Fruit fly (Drosophila melanogaster) whole organism, wandering third instar larva: ENCODE data around the gene Irbp.

Source experiments
- Abd-B ChIP-seq: fragments of >200 bp; optimal IDR thresholded peaks from 2 replicates; lab custom pipeline; 2017; ENCODE audit warnings: missing biosample characterization, missing genetic modification characterization
- CG32264 ChIP-seq: fragments of 200-800 bp; sonication (Bioruptor generic); optimal IDR thresholded peaks from 2 replicates; lab custom pipeline; 2016; ENCODE audit warnings: missing biosample characterization, missing genetic modification characterization
- CG9705 ChIP-seq: fragments of 200-800 bp; sonication (Bioruptor generic); optimal IDR thresholded peaks from 2 replicates; lab custom pipeline; 2018; ENCODE audit warnings: missing biosample characterization, mild to moderate bottlenecking, missing genetic modification characterization
- CrebA ChIP-seq: fragments of 200-800 bp; sonication (Bioruptor generic); optimal IDR thresholded peaks from 2 replicates; lab custom pipeline; 2016; ENCODE audit warnings: missing biosample characterization, mild to moderate bottlenecking, missing genetic modification characterization, borderline replicate concordance
- Dfd ChIP-seq: fragments of >200 bp; optimal IDR thresholded peaks from 2 replicates; lab custom pipeline; 2017; ENCODE audit warnings: missing biosample characterization, missing genetic modification characterization
- Dif ChIP-seq: fragments of 200-275, 200-300 bp; sonication (Bioruptor generic); optimal IDR thresholded peaks from 2 replicates; lab custom pipeline; 2018; ENCODE audit warnings: missing biosample characterization, missing genetic modification characterization; ENCODE audit not compliant: partially characterized antibody
- GATAd ChIP-seq: sonication (Bioruptor generic); optimal IDR thresholded peaks from 2 replicates; lab custom pipeline; 2016; ENCODE audit warnings: missing biosample characterization, missing genetic modification characterization
- HLH106 ChIP-seq: fragments of 200-800 bp; optimal IDR thresholded peaks from 3 replicates; lab custom pipeline; 2019; ENCODE audit warnings: missing biosample characterization, mild to moderate bottlenecking, missing genetic modification characterization, moderate library complexity
- Hnf4 ChIP-seq: fragments of 200-800 bp; sonication (Bioruptor generic); optimal IDR thresholded peaks from 2 replicates; lab custom pipeline; 2016; ENCODE audit warnings: missing biosample characterization, mild to moderate bottlenecking, missing genetic modification characterization
- Hr78 ChIP-seq: fragments of >200 bp; optimal IDR thresholded peaks from 2 replicates; lab custom pipeline; 2017; ENCODE audit warnings: missing biosample characterization, missing genetic modification characterization
- Hr83 ChIP-seq: fragments of 200-300 bp; sonication (Bioruptor generic); optimal IDR thresholded peaks from 2 replicates; lab custom pipeline; 2016; ENCODE audit warnings: missing biosample characterization, mild to moderate bottlenecking, missing genetic modification characterization, moderate library complexity; ENCODE audit not compliant: poor library complexity, severe bottlenecking
- Jra ChIP-seq: sonication (Bioruptor generic); optimal IDR thresholded peaks from 2 replicates; lab custom pipeline; 2016; ENCODE audit warnings: missing biosample characterization, missing genetic modification characterization
- Mio ChIP-seq: sonication (Bioruptor generic); optimal IDR thresholded peaks from 2 replicates; lab custom pipeline; 2016; ENCODE audit warnings: missing biosample characterization, missing genetic modification characterization
- Myc ChIP-seq: fragments of >200 bp; optimal IDR thresholded peaks from 2 replicates; lab custom pipeline; 2017
- N ChIP-seq: fragments of >200 bp; optimal IDR thresholded peaks from 2 replicates; lab custom pipeline; 2018; ENCODE audit warnings: missing biosample characterization, missing external identifiers, missing genetic modification characterization
- OdsH ChIP-seq: fragments of 200-800 bp; sonication (Bioruptor generic); optimal IDR thresholded peaks from 2 replicates; lab custom pipeline; 2016; ENCODE audit warnings: missing biosample characterization, mild to moderate bottlenecking, missing genetic modification characterization
- Rel ChIP-seq, 2 experiments: fragments of 200-800 bp; sonication (Bioruptor generic) in 1 of 2; optimal IDR thresholded peaks; 2 replicates in 1 of 2; 3 replicates in 1 of 2; lab custom pipeline; 2016 to 2019; ENCODE audit warnings: mild to moderate bottlenecking in 2 of 2, missing biosample characterization in 2 of 2, missing genetic modification characterization in 2 of 2, moderate library complexity in 1 of 2
- Sp1 ChIP-seq: fragments of 200-800 bp; sonication (Bioruptor generic); optimal IDR thresholded peaks from 3 replicates; lab custom pipeline; 2019; ENCODE audit warnings: missing biosample characterization, mild to moderate bottlenecking, missing genetic modification characterization, moderate library complexity
- Vsx2 ChIP-seq: fragments of 200-300, 225-300 bp; sonication (Bioruptor generic); optimal IDR thresholded peaks from 2 replicates; lab custom pipeline; 2018; ENCODE audit warnings: missing biosample characterization, missing genetic modification characterization; ENCODE audit not compliant: partially characterized antibody
- br ChIP-seq: fragments of 200-800 bp; sonication (Bioruptor generic); optimal IDR thresholded peaks from 2 replicates; lab custom pipeline; 2016; ENCODE audit warnings: missing biosample characterization, missing genetic modification characterization
- brk ChIP-seq: fragments of 200-800 bp; sonication (Bioruptor generic); optimal IDR thresholded peaks from 2 replicates; lab custom pipeline; 2016; ENCODE audit warnings: missing biosample characterization, mild to moderate bottlenecking, missing genetic modification characterization
- dl ChIP-seq, 2 experiments: fragments of 175-275, 200-275 bp in 1 of 2; fragments of 200-275 bp in 1 of 2; sonication (Bioruptor generic); optimal IDR thresholded peaks; lab custom pipeline; 2018; ENCODE audit warnings: mild to moderate bottlenecking in 2 of 2, missing biosample characterization in 2 of 2, missing genetic modification characterization in 2 of 2, moderate library complexity in 2 of 2; ENCODE audit not compliant: partially characterized antibody in 2 of 2, insufficient read depth in 1 of 2
- dmrt93B ChIP-seq: fragments of 200-800 bp; sonication (Bioruptor generic); optimal IDR thresholded peaks from 2 replicates; lab custom pipeline; 2018; ENCODE audit warnings: missing biosample characterization, mild to moderate bottlenecking, missing genetic modification characterization
- dsf ChIP-seq: sonication (Bioruptor generic); optimal IDR thresholded peaks from 2 replicates; lab custom pipeline; 2016; ENCODE audit warnings: missing biosample characterization, missing genetic modification characterization, borderline replicate concordance
- ey ChIP-seq: fragments of 200-800 bp; sonication (Bioruptor generic); optimal IDR thresholded peaks from 2 replicates; lab custom pipeline; 2016; ENCODE audit warnings: missing biosample characterization, missing genetic modification characterization
- foxo ChIP-seq, 2 experiments: fragments of 200-800 bp; sonication (Bioruptor generic); optimal IDR thresholded peaks; 2 replicates in 1 of 2; 3 replicates in 1 of 2; lab custom pipeline; 2016 to 2017; ENCODE audit warnings: missing biosample characterization in 2 of 2, missing genetic modification characterization in 2 of 2
- fru ChIP-seq: fragments of 200-800 bp; sonication (Bioruptor generic); optimal IDR thresholded peaks from 3 replicates; lab custom pipeline; 2016; ENCODE audit warnings: missing biosample characterization, mild to moderate bottlenecking, missing genetic modification characterization
- h ChIP-seq: fragments of 200-800 bp; sonication (Bioruptor generic); optimal IDR thresholded peaks from 3 replicates; lab custom pipeline; 2016; ENCODE audit warnings: missing biosample characterization, mild to moderate bottlenecking, missing genetic modification characterization
- jim ChIP-seq: fragments of 175-275, 200-325 bp; sonication (Bioruptor generic); optimal IDR thresholded peaks from 2 replicates; lab custom pipeline; 2016; ENCODE audit warnings: missing biosample characterization, mild to moderate bottlenecking, missing genetic modification characterization
- lola ChIP-seq: fragments of >200 bp; optimal IDR thresholded peaks from 2 replicates; lab custom pipeline; 2017; ENCODE audit warnings: missing biosample characterization, missing genetic modification characterization
- pan ChIP-seq: fragments of >200 bp; optimal IDR thresholded peaks from 2 replicates; lab custom pipeline; 2017
- psq ChIP-seq: fragments of 200-800 bp; sonication (Bioruptor generic); optimal IDR thresholded peaks from 3 replicates; lab custom pipeline; 2017; ENCODE audit warnings: missing biosample characterization, mild to moderate bottlenecking, missing genetic modification characterization, moderate library complexity
- rgr ChIP-seq: fragments of 200-800 bp; sonication (Bioruptor generic); optimal IDR thresholded peaks from 3 replicates; lab custom pipeline; 2016; ENCODE audit warnings: missing biosample characterization, mild to moderate bottlenecking, missing genetic modification characterization
- sage ChIP-seq: fragments of 200-800 bp; sonication (Bioruptor generic); optimal IDR thresholded peaks from 2 replicates; lab custom pipeline; 2016; ENCODE audit warnings: missing biosample characterization, mild to moderate bottlenecking, missing genetic modification characterization
- sv ChIP-seq: fragments of 200-800 bp; sonication (Bioruptor generic); optimal IDR thresholded peaks from 3 replicates; lab custom pipeline; 2016; ENCODE audit warnings: missing biosample characterization, missing genetic modification characterization
- tai ChIP-seq: sonication (Bioruptor generic); optimal IDR thresholded peaks from 2 replicates; lab custom pipeline; 2016; ENCODE audit warnings: missing biosample characterization, missing genetic modification characterization
- usp ChIP-seq: fragments of >200 bp; optimal IDR thresholded peaks from 2 replicates; lab custom pipeline; 2017; ENCODE audit warnings: missing biosample characterization, missing genetic modification characterization
- woc ChIP-seq: sonication (Bioruptor generic); optimal IDR thresholded peaks from 2 replicates; lab custom pipeline; 2016; ENCODE audit warnings: missing biosample characterization, mild to moderate bottlenecking, missing genetic modification characterization

The Irbp gene

dm6 chr3R:11452041-11452440, 42.2 kb downstream of the Irbp start:
- TF ChIP-seq Vsx2 (GFP tag; lab: Kevin White, UChicago) (peak; percentile 53), Hr78 (GFP tag; lab: Kevin White, UChicago) (no peak), brk (GFP tag; lab: Kevin White, UChicago) (no peak), Jra (GFP tag; lab: Kevin White, UChicago) (no peak), sv (GFP tag; lab: Kevin White, UChicago) (no peak), Mio (no peak), jim (GFP tag; lab: Kevin White, UChicago) (no peak), Abd-B (GFP tag; lab: Kevin White, UChicago) (no peak), Dif (no peak), tai (GFP tag; lab: Kevin White, UChicago) (no peak), Dfd (GFP tag; lab: Kevin White, UChicago) (no peak), Rel (GFP tag; optimal IDR thresholded peaks at IDR 0.05; lab: Kevin White, UChicago) (no peak), Rel (tag; optimal IDR thresholded peaks at IDR 0.05; lab: Kevin White, UChicago) (no peak), usp (GFP tag; lab: Kevin White, UChicago) (no peak), dsf (GFP tag; lab: Kevin White, UChicago) (no peak), N (peak; percentile 62), fru (GFP tag; lab: Kevin White, UChicago) (no peak), rgr (GFP tag; lab: Kevin White, UChicago) (no peak), ey (no peak), woc (GFP tag; lab: Kevin White, UChicago) (no peak), Hr83 (no peak), Hnf4 (GFP tag; lab: Kevin White, UChicago) (no peak), Myc (lab: Kevin White, UChicago) (peak; percentile 80), foxo (GFP tag; optimal IDR thresholded peaks at IDR 0.05; lab: Kevin White, UChicago) (no peak)
- TF ChIP-seq, all 38 proteins: peak for 3

DNA sequence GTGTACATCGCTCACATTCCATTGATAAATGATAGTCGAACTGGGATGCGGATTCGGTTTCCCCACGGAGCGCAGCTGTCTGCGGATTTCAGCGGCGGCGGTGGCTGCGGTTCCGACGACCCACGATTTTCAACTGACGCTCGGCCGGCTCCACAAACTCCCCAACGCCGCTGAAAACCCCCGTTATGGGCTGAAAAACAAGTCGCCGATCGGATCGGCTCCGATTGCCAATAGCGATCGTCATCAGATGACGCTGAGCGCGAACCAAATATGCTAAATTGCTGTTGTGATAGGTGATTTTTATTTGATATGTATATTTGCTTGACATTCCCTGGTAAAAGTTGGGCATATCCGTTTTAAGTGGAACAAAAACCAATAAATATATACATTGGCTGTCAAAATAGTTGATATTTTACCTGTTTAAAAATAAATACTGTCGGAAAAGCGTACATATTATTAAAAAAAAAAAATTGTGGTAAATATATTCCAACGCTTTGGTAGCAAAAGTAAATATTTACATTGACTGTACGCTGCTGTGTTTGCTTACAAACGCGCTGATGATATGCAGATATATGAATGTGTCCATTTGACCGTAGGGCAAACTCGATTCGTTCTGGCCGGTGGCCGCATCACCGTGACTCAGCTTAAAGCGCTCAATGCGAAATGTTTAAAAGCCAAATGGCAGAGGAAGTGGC, 44.5 kb downstream of the Irbp start:
- TF ChIP-seq HLH106 (tag; lab: Kevin White, UChicago), result peak; percentile 74
- TF ChIP-seq foxo (GFP tag; optimal IDR thresholded peaks at IDR 0.05; lab: Kevin White, UChicago), result peak in 1 of 2 experiments; percentile 74
- TF ChIP-seq Rel (GFP tag; optimal IDR thresholded peaks at IDR 0.05; lab: Kevin White, UChicago), result no peak
- peak; percentile 100 for TF ChIP-seq Rel (tag; optimal IDR thresholded peaks at IDR 0.05; lab: Kevin White, UChicago)
- no peak for TF ChIP-seq Mio
- no peak for TF ChIP-seq Dfd (GFP tag; lab: Kevin White, UChicago)
- no peak for TF ChIP-seq lola (GFP tag; lab: Kevin White, UChicago)
- peak; percentile 67 for TF ChIP-seq Sp1 (GFP tag; lab: Kevin White, UChicago)
- peak; percentile 41 for TF ChIP-seq CG32264
- TF ChIP-seq rgr (GFP tag; lab: Kevin White, UChicago), result peak; percentile 76
- TF ChIP-seq brk (GFP tag; lab: Kevin White, UChicago), result no peak
- TF ChIP-seq dsf (GFP tag; lab: Kevin White, UChicago), result no peak
- TF ChIP-seq pan, result no peak
- peak; percentile 31 for TF ChIP-seq sv (GFP tag; lab: Kevin White, UChicago)
- TF ChIP-seq h (GFP tag; lab: Kevin White, UChicago), result peak; percentile 76
- TF ChIP-seq woc (GFP tag; lab: Kevin White, UChicago), result peak; percentile 45
- peak; percentile 75 for TF ChIP-seq fru (GFP tag; lab: Kevin White, UChicago)
- TF ChIP-seq Myc (lab: Kevin White, UChicago), result no peak
- no peak for TF ChIP-seq GATAd (GFP tag; lab: Kevin White, UChicago)
- TF ChIP-seq tai (GFP tag; lab: Kevin White, UChicago), result no peak
- peak; percentile 76 for TF ChIP-seq br (GFP tag; lab: Kevin White, UChicago)
- no peak for TF ChIP-seq Hr83
- no peak for TF ChIP-seq usp (GFP tag; lab: Kevin White, UChicago)
- no peak for TF ChIP-seq CrebA (GFP tag; lab: Kevin White, UChicago)
- no peak for TF ChIP-seq jim (GFP tag; lab: Kevin White, UChicago)
- peak; percentile 76 for TF ChIP-seq ey
- TF ChIP-seq sage (GFP tag; lab: Kevin White, UChicago), result no peak
- TF ChIP-seq Hnf4 (GFP tag; lab: Kevin White, UChicago), result peak; percentile 54
- peak; percentile 73 for TF ChIP-seq OdsH (GFP tag; lab: Kevin White, UChicago)
- no peak for TF ChIP-seq Abd-B (GFP tag; lab: Kevin White, UChicago)
- no peak for TF ChIP-seq dl (GFP tag; optimal IDR thresholded peaks at IDR 0.05; lab: Kevin White, UChicago; ENCODE audit: insufficient read depth in 1 of 2, partially characterized antibody in 2 of 2)
- no peak for TF ChIP-seq Dif
- TF ChIP-seq dmrt93B (GFP tag; lab: Kevin White, UChicago), result peak; percentile 68
- no peak for TF ChIP-seq Hr78 (GFP tag; lab: Kevin White, UChicago)
- TF ChIP-seq CG9705, result peak; percentile 31
- TF ChIP-seq Jra (GFP tag; lab: Kevin White, UChicago), result peak; percentile 24
- no peak for TF ChIP-seq Vsx2 (GFP tag; lab: Kevin White, UChicago)
- TF ChIP-seq N, result no peak
- TF ChIP-seq psq (GFP tag; lab: Kevin White, UChicago), result peak; percentile 69
